Worm (Caenorhabditis elegans): ENCODE data around the gene T08D10.5.

DNA sequence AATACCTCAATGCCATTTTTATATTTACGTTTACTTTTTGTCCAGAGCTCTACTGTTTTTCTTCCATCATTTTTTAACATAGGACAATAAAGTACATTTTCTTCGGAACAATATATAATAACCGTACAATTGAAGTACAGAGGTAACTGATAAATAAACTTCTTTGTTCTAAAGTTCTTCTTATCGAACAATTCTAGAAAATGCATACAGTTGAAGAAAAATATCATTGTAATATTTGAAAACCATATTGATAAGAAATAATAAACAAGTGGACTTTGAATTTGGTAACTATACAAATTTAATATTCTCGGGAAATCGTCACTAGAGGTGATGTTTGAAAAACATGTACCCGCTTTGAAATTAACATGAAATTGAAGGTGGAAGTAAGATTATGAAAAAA, 39.3 kb downstream of the T08D10.5 start:
- no peak for TF ChIP-seq unc-62 (GFP tag; optimal IDR thresholded peaks at IDR 0.05)
- no peak for TF ChIP-seq snpc-4 (tag; optimal IDR thresholded peaks at IDR 0.05)
- no peak for TF ChIP-seq ztf-11 (tag; optimal IDR thresholded peaks at IDR 0.05)
- TF ChIP-seq aly-2 (tag; optimal IDR thresholded peaks at IDR 0.05): no peak
- TF ChIP-seq unc-55 (GFP tag; optimal IDR thresholded peaks at IDR 0.05): no peak

All from whole organism, L2 larva.